Fruit fly (Drosophila melanogaster): ENCODE measurements around the gene Nup205.

Nup205 gene

DNA sequence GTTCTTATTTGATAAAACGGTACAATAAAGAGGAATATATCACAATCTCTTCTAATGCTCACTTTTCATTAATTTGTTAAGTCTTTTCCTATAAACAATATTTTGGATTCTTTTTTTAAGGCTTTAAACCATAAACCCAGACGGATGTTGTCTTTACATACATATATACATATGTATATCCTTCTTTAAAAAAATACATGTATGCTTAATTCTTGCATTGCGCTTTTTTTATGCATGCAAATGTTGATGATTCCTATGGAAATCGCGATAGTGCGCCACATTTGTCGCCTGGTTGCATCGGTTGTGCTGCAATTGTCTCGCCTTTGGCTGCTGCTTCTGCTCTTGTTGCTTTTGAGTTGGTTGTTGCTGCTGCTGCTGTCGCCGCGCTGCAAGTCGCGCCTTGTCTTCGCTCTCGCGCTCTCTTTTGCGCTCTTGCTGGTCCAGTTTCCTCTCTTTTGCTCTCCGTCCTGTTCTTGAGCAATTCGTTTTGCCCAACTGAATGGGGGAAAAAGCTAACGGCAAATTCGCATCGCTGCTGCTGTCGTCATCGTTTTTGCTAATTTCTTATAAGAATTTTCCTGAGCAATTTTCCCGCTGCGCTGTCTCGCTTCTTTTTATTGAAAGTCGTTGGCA lies 24.9 kb downstream of the Nup205 start (continued):
- TF ChIP-seq dm (GFP tag; optimal IDR thresholded peaks at IDR 0.05), result no peak
- TF ChIP-seq knrl (GFP tag; IDR thresholded peaks at IDR 0.05; ENCODE audit: partially characterized antibody), result no peak
- no peak for TF ChIP-seq dati (GFP tag; IDR thresholded peaks at IDR 0.05)
- TF ChIP-seq Lhr (GFP tag; optimal IDR thresholded peaks at IDR 0.05), result no peak
- no peak for TF ChIP-seq otp (GFP tag; IDR thresholded peaks at IDR 0.05)
- peak; percentile 17 for TF ChIP-seq CG18619 (GFP tag; optimal IDR thresholded peaks at IDR 0.05)
- TF ChIP-seq Dek (tag; optimal IDR thresholded peaks at IDR 0.05), result no peak
- TF ChIP-seq lilli (GFP tag; optimal IDR thresholded peaks at IDR 0.05), result no peak
- TF ChIP-seq aop (GFP tag; IDR thresholded peaks at IDR 0.05), result no peak
- TF ChIP-seq CkIIα-i1 (GFP tag; IDR thresholded peaks at IDR 0.05), result no peak
- TF ChIP-seq CG6689 (GFP tag; IDR thresholded peaks at IDR 0.05), result 0 out of 2 replicates have a peak, but pooled peaks have one; percentile 10
- TF ChIP-seq MESR4 (GFP tag; optimal IDR thresholded peaks at IDR 0.05), result no peak
- TF ChIP-seq eyg (GFP tag; optimal IDR thresholded peaks at IDR 0.05), result no peak
- TF ChIP-seq CG11398 (GFP tag; optimal IDR thresholded peaks at IDR 0.05), result no peak
- TF ChIP-seq sens (GFP tag), result no peak
- TF ChIP-seq seq (GFP tag; IDR thresholded peaks at IDR 0.05), result no peak
- TF ChIP-seq jumu (GFP tag; optimal IDR thresholded peaks at IDR 0.05), result no peak
- TF ChIP-seq pros (GFP tag; optimal IDR thresholded peaks at IDR 0.05), result no peak
- no peak for TF ChIP-seq Poxn (GFP tag; IDR thresholded peaks at IDR 0.05)
- no peak for TF ChIP-seq mirr (GFP tag; optimal IDR thresholded peaks at IDR 0.05)
- no peak for TF ChIP-seq zfh2 (GFP tag; optimal IDR thresholded peaks at IDR 0.05)
- TF ChIP-seq Side (GFP tag; optimal IDR thresholded peaks at IDR 0.05), result no peak
- no peak for TF ChIP-seq ranshi (GFP tag; IDR thresholded peaks at IDR 0.05)
- TF ChIP-seq pho (GFP tag; optimal IDR thresholded peaks at IDR 0.05), result no peak
- TF ChIP-seq HmgZ (tag; optimal IDR thresholded peaks at IDR 0.05), result no peak
- TF ChIP-seq hkb (optimal IDR thresholded peaks at IDR 0.05), result no peak
- TF ChIP-seq hkb (GFP tag; IDR thresholded peaks at IDR 0.05), result no peak
- peak; percentile 39 for TF ChIP-seq Ssrp (tag; optimal IDR thresholded peaks at IDR 0.05)
- no peak for TF ChIP-seq Opbp (GFP tag; IDR thresholded peaks at IDR 0.05; ENCODE audit: partially characterized antibody)
- TF ChIP-seq Dll (GFP tag; IDR thresholded peaks at IDR 0.05; ENCODE audit: partially characterized antibody), result no peak
- peak; percentile 15 for TF ChIP-seq unpg (GFP tag; optimal IDR thresholded peaks at IDR 0.05)
- no peak for TF ChIP-seq Bdp1 (GFP tag; optimal IDR thresholded peaks at IDR 0.05)
- no peak for TF ChIP-seq oc (tag; optimal IDR thresholded peaks at IDR 0.05)
- TF ChIP-seq Drgx (GFP tag; IDR thresholded peaks at IDR 0.05), result peak; percentile 80
- TF ChIP-seq D (optimal IDR thresholded peaks at IDR 0.05), result no peak
- TF ChIP-seq D (GFP tag; optimal IDR thresholded peaks at IDR 0.05), result peak; percentile 23
- TF ChIP-seq CG15696 (tag; optimal IDR thresholded peaks at IDR 0.05), result no peak
- TF ChIP-seq Optix (GFP tag; IDR thresholded peaks at IDR 0.05), result no peak
- peak; percentile 42 for TF ChIP-seq CG13424 (tag; optimal IDR thresholded peaks at IDR 0.05)
- TF ChIP-seq chif (GFP tag; optimal IDR thresholded peaks at IDR 0.05), result no peak
- peak; percentile 20 for TF ChIP-seq CG17359 (tag; optimal IDR thresholded peaks at IDR 0.05)
- peak; percentile 38 for TF ChIP-seq CG30403 (GFP tag; optimal IDR thresholded peaks at IDR 0.05)
- TF ChIP-seq schlank (tag; optimal IDR thresholded peaks at IDR 0.05), result no peak
- no peak for TF ChIP-seq CG16815 (GFP tag; optimal IDR thresholded peaks at IDR 0.05)
- TF ChIP-seq zen (tag; optimal IDR thresholded peaks at IDR 0.05), result no peak
- TF ChIP-seq crc (GFP tag; optimal IDR thresholded peaks at IDR 0.05), result no peak
- TF ChIP-seq CG10959 (GFP tag; IDR thresholded peaks at IDR 0.05), result no peak
- no peak for TF ChIP-seq CG12155 (GFP tag; optimal IDR thresholded peaks at IDR 0.05)
- TF ChIP-seq CG11723 (GFP tag; optimal IDR thresholded peaks at IDR 0.05), result no peak
- no peak for TF ChIP-seq Hr78 (GFP tag; optimal IDR thresholded peaks at IDR 0.05)
- TF ChIP-seq stc (GFP tag; IDR thresholded peaks at IDR 0.05), result 0 out of 2 replicates have a peak, but pooled peaks have one; percentile 18

Data from whole organism, embryonic.